Fruit fly (Drosophila melanogaster) whole organism, embryonic: ENCODE data around the gene CG10470.
A peak's percentile ranks its signal among the peaks of the same experiment; 100 is the strongest.

Source experiments
- Adf1 ChIP-seq: fragments of 200-800 bp; sonication (Bioruptor generic); IDR thresholded peaks from 2 replicates; pipeline ENCODE4 v1.3.6; 2022; ENCODE audit warnings: missing biosample characterization, missing genetic modification characterization
- Atf3 ChIP-seq: fragments of 200-800 bp; sonication (Bioruptor generic); optimal IDR thresholded peaks from 3 replicates; lab custom pipeline; 2016; ENCODE audit warnings: missing biosample characterization, missing genetic modification characterization
- Bgb ChIP-seq: fragments of 200-800 bp; sonication (Bioruptor generic); IDR thresholded peaks from 2 replicates; pipeline ENCODE4 v1.3.6; 2022; ENCODE audit warnings: missing biosample characterization, missing genetic modification characterization; ENCODE audit not compliant: partially characterized antibody
- CG10543 ChIP-seq: fragments of 200-800 bp; sonication (Bioruptor generic); optimal IDR thresholded peaks from 3 replicates; lab custom pipeline; 2017; ENCODE audit warnings: missing biosample characterization, mild to moderate bottlenecking, missing genetic modification characterization, moderate library complexity
- CG10959 ChIP-seq: fragments of 200-800 bp; sonication (Bioruptor generic); IDR thresholded peaks from 2 replicates; pipeline ENCODE4 v1.3.6; 2022; ENCODE audit warnings: missing biosample characterization, missing genetic modification characterization
- CG12659 ChIP-seq: fragments of 200-800 bp; sonication (Bioruptor generic); optimal IDR thresholded peaks from 3 replicates; lab custom pipeline; 2017; ENCODE audit warnings: mild to moderate bottlenecking, missing biosample characterization, missing genetic modification reagents, missing genetic modification characterization
- CG12744 ChIP-seq: fragments of 200-800 bp; sonication (Bioruptor generic); optimal IDR thresholded peaks from 2 replicates; lab custom pipeline; 2016; ENCODE audit warnings: missing biosample characterization, missing genetic modification characterization
- CG12942 ChIP-seq: fragments of 200-800 bp; sonication (Bioruptor generic); optimal IDR thresholded peaks from 3 replicates; lab custom pipeline; 2016; ENCODE audit warnings: missing biosample characterization, missing genetic modification characterization
- CG13123 ChIP-seq: fragments of 200-800 bp; sonication (Bioruptor generic); optimal IDR thresholded peaks from 2 replicates; lab custom pipeline; 2016; ENCODE audit warnings: missing biosample characterization, missing genetic modification characterization
- CG13894 ChIP-seq: fragments of 200-800 bp; sonication (Bioruptor generic); optimal IDR thresholded peaks from 3 replicates; lab custom pipeline; 2018; ENCODE audit warnings: missing biosample characterization, mild to moderate bottlenecking, missing genetic modification characterization, moderate library complexity
- CG14710 ChIP-seq: fragments of 200-800 bp; sonication (Bioruptor generic); optimal IDR thresholded peaks from 3 replicates; lab custom pipeline; 2019; ENCODE audit warnings: missing biosample characterization, mild to moderate bottlenecking, missing genetic modification characterization, moderate library complexity
- CG14860 ChIP-seq: fragments of 200-800 bp; sonication (Bioruptor generic); IDR thresholded peaks from 3 replicates; pipeline ENCODE4 v1.3.6; 2022; ENCODE audit warnings: missing biosample characterization, missing genetic modification characterization; ENCODE audit not compliant: partially characterized antibody
- CG15073 ChIP-seq: fragments of 200-800 bp; sonication (Bioruptor generic); optimal IDR thresholded peaks from 2 replicates; lab custom pipeline; 2016; ENCODE audit warnings: missing biosample characterization, missing genetic modification characterization
- CG15269 ChIP-seq: fragments of 200-800 bp; sonication (Bioruptor generic); optimal IDR thresholded peaks from 2 replicates; lab custom pipeline; 2018; ENCODE audit warnings: missing biosample characterization, mild to moderate bottlenecking, missing genetic modification characterization, moderate library complexity
- CG17361 ChIP-seq: fragments of 200-800 bp; sonication (Bioruptor generic); IDR thresholded peaks from 3 replicates; pipeline ENCODE4 v1.3.6; 2022; ENCODE audit warnings: missing biosample characterization, missing genetic modification characterization
- CG17829 ChIP-seq: fragments of 200-800 bp; optimal IDR thresholded peaks from 2 replicates; lab custom pipeline; 2019; ENCODE audit warnings: missing biosample characterization, mild to moderate bottlenecking, missing genetic modification characterization, moderate library complexity
- CG3281 ChIP-seq: fragments of 200-800 bp; sonication (Bioruptor generic); optimal IDR thresholded peaks from 3 replicates; lab custom pipeline; 2017; ENCODE audit warnings: missing biosample characterization, mild to moderate bottlenecking, missing genetic modification characterization
- CG33557 ChIP-seq: fragments of 200-800 bp; sonication (Bioruptor generic); optimal IDR thresholded peaks from 2 replicates; lab custom pipeline; 2019; ENCODE audit warnings: missing biosample characterization, mild to moderate bottlenecking, missing genetic modification characterization, moderate library complexity
- CG34376 ChIP-seq: fragments of 200-800 bp; sonication (Bioruptor generic); optimal IDR thresholded peaks from 2 replicates; lab custom pipeline; 2018; ENCODE audit warnings: missing biosample characterization, mild to moderate bottlenecking, missing genetic modification characterization
- CG3847 ChIP-seq: fragments of 200-800 bp; sonication (Bioruptor generic); IDR thresholded peaks from 2 replicates; pipeline ENCODE4 v1.3.6; 2022; ENCODE audit warnings: missing biosample characterization, missing genetic modification characterization
- CG4820 ChIP-seq: fragments of 200-800 bp; sonication (Bioruptor generic); optimal IDR thresholded peaks from 3 replicates; lab custom pipeline; 2016; ENCODE audit warnings: missing biosample characterization, missing genetic modification characterization
- CG6683 ChIP-seq: fragments of 200-800 bp; sonication (Bioruptor generic); optimal IDR thresholded peaks from 2 replicates; lab custom pipeline; 2017; ENCODE audit warnings: missing biosample characterization, mild to moderate bottlenecking, missing genetic modification characterization, missing genetic modification reagents
- CG6689 ChIP-seq: fragments of 200-800 bp; sonication (Bioruptor generic); IDR thresholded peaks from 2 replicates; pipeline ENCODE4 v1.3.6; 2022; ENCODE audit warnings: missing biosample characterization, missing genetic modification characterization
- CG8281 ChIP-seq: fragments of 200-800 bp; sonication (Bioruptor generic); optimal IDR thresholded peaks from 2 replicates; lab custom pipeline; 2018; ENCODE audit warnings: missing biosample characterization, mild to moderate bottlenecking, missing genetic modification characterization, moderate library complexity
- CG8388 ChIP-seq: fragments of 200-800 bp; sonication (Bioruptor generic); optimal IDR thresholded peaks from 2 replicates; lab custom pipeline; 2019; ENCODE audit warnings: missing biosample characterization, mild to moderate bottlenecking, missing genetic modification characterization, moderate library complexity
- CG9727 ChIP-seq: fragments of 200-800 bp; sonication (Bioruptor generic); optimal IDR thresholded peaks from 3 replicates; lab custom pipeline; 2017; ENCODE audit warnings: missing biosample characterization, mild to moderate bottlenecking, missing genetic modification characterization
- CG9797 ChIP-seq: fragments of 200-800 bp; sonication (Bioruptor generic); optimal IDR thresholded peaks from 3 replicates; lab custom pipeline; 2018; ENCODE audit warnings: missing biosample characterization, mild to moderate bottlenecking, missing genetic modification characterization
- Dp ChIP-seq: fragments of 200-800 bp; sonication (Bioruptor generic); optimal IDR thresholded peaks from 2 replicates; lab custom pipeline; 2018; ENCODE audit warnings: missing biosample characterization, mild to moderate bottlenecking, missing genetic modification characterization, moderate library complexity
- Fer2 ChIP-seq: fragments of 200-800 bp; sonication (Bioruptor generic); optimal IDR thresholded peaks from 2 replicates; lab custom pipeline; 2018; ENCODE audit warnings: missing biosample characterization, mild to moderate bottlenecking, missing genetic modification characterization, moderate library complexity
- HmgD ChIP-seq: fragments of 200-800 bp; sonication (Bioruptor generic); optimal IDR thresholded peaks from 3 replicates; lab custom pipeline; 2016; ENCODE audit warnings: missing biosample characterization, missing genetic modification characterization
- Max ChIP-seq: fragments of 200-800 bp; sonication (Bioruptor generic); optimal IDR thresholded peaks from 2 replicates; lab custom pipeline; 2016; ENCODE audit warnings: missing biosample characterization, mild to moderate bottlenecking, missing genetic modification characterization
- Nf-YA ChIP-seq: fragments of 200-800 bp; sonication (Bioruptor generic); IDR thresholded peaks from 2 replicates; pipeline ENCODE4 v1.3.6; 2022; ENCODE audit warnings: missing biosample characterization, missing genetic modification characterization
- Opbp ChIP-seq: fragments of 200-800 bp; sonication (Bioruptor generic); IDR thresholded peaks from 3 replicates; pipeline ENCODE4 v1.3.6; 2022; ENCODE audit warnings: missing biosample characterization, missing genetic modification characterization; ENCODE audit not compliant: partially characterized antibody
- Scr ChIP-seq: fragments of 200-800 bp; sonication (Bioruptor generic); IDR thresholded peaks from 2 replicates; pipeline ENCODE4 v1.3.6; 2022; ENCODE audit warnings: missing biosample characterization, missing genetic modification characterization; ENCODE audit not compliant: partially characterized antibody
- Stat92E ChIP-seq, 3 experiments: fragments of >200 bp in 2 of 3; fragments of 200-800 bp in 1 of 3; sonication (Bioruptor generic) in 1 of 3; optimal IDR thresholded peaks; 2 replicates each; lab custom pipeline; 2017 to 2019; ENCODE audit warnings: missing biosample characterization in 3 of 3, missing genetic modification characterization in 3 of 3, mild to moderate bottlenecking in 1 of 3, moderate library complexity in 1 of 3
- Vsx1 ChIP-seq: fragments of 200-800 bp; sonication (Bioruptor generic); optimal IDR thresholded peaks from 2 replicates; lab custom pipeline; 2017; ENCODE audit warnings: missing biosample characterization, mild to moderate bottlenecking, missing genetic modification characterization, missing genetic modification reagents
- ato ChIP-seq: fragments of 200-800 bp; sonication (Bioruptor generic); IDR thresholded peaks from 2 replicates; pipeline ENCODE4 v1.3.6; 2022; ENCODE audit warnings: missing biosample characterization, missing genetic modification characterization; ENCODE audit not compliant: partially characterized antibody
- dmrt11E ChIP-seq: fragments of 200-800 bp; sonication (Bioruptor generic); optimal IDR thresholded peaks from 3 replicates; lab custom pipeline; 2018; ENCODE audit warnings: missing biosample characterization, mild to moderate bottlenecking, missing genetic modification characterization, moderate library complexity
- dmrt99B ChIP-seq: fragments of 200-800 bp; sonication (Bioruptor generic); optimal IDR thresholded peaks from 2 replicates; lab custom pipeline; 2018; ENCODE audit warnings: missing biosample characterization, mild to moderate bottlenecking, missing genetic modification characterization, moderate library complexity
- eve ChIP-seq, 2 experiments: fragments of >200 bp; optimal IDR thresholded peaks; 2 replicates each; lab custom pipeline; 2017; ENCODE audit warnings: missing biosample characterization in 2 of 2, missing genetic modification characterization in 2 of 2
- luna ChIP-seq: fragments of 200-800 bp; sonication (Bioruptor generic); optimal IDR thresholded peaks from 2 replicates; lab custom pipeline; 2016; ENCODE audit warnings: missing biosample characterization, missing genetic modification characterization
- mirr ChIP-seq: fragments of 200-800 bp; sonication (Bioruptor generic); optimal IDR thresholded peaks from 3 replicates; lab custom pipeline; 2018; ENCODE audit warnings: missing biosample characterization, mild to moderate bottlenecking, missing genetic modification characterization
- mld ChIP-seq: fragments of 200-800 bp; sonication (Bioruptor generic); IDR thresholded peaks from 3 replicates; pipeline ENCODE4 v1.3.6; 2022; ENCODE audit warnings: missing biosample characterization, missing genetic modification characterization; ENCODE audit not compliant: partially characterized antibody
- nerfin-1 ChIP-seq: fragments of 200-800 bp; sonication (Bioruptor generic); optimal IDR thresholded peaks from 3 replicates; lab custom pipeline; 2019; ENCODE audit warnings: missing biosample characterization, mild to moderate bottlenecking, missing genetic modification characterization, moderate library complexity
- otp ChIP-seq: fragments of 200-800 bp; sonication (Bioruptor generic); IDR thresholded peaks from 3 replicates; pipeline ENCODE4, ENCODE4 v1.3.6; 2022; ENCODE audit warnings: missing biosample characterization, missing genetic modification characterization
- phol ChIP-seq: fragments of 200-800 bp; sonication (Bioruptor generic); optimal IDR thresholded peaks from 3 replicates; lab custom pipeline; 2018; ENCODE audit warnings: missing biosample characterization, mild to moderate bottlenecking, missing genetic modification characterization, moderate library complexity
- sisA ChIP-seq: fragments of 200-800 bp; sonication (Bioruptor generic); IDR thresholded peaks from 2 replicates; pipeline ENCODE4 v1.3.6; 2022; ENCODE audit warnings: missing biosample characterization, missing genetic modification characterization
- sug ChIP-seq: fragments of 200-800 bp; optimal IDR thresholded peaks from 2 replicates; lab custom pipeline; 2019; ENCODE audit warnings: missing biosample characterization, mild to moderate bottlenecking, missing genetic modification characterization, moderate library complexity
- wek ChIP-seq: fragments of 200-800 bp; sonication (Bioruptor generic); optimal IDR thresholded peaks from 3 replicates; lab custom pipeline; 2018; ENCODE audit warnings: missing biosample characterization, mild to moderate bottlenecking, missing genetic modification characterization, moderate library complexity
- zen2 ChIP-seq: fragments of 200-800 bp; sonication (Bioruptor generic); IDR thresholded peaks from 3 replicates; pipeline ENCODE4 v1.3.6; 2022; ENCODE audit warnings: missing biosample characterization, missing genetic modification characterization; ENCODE audit not compliant: partially characterized antibody

CG10470 gene

dm6 chr2L:19015628-19016027 lies 33.2 kb upstream of the CG10470 start (continued):
- no peak for TF ChIP-seq CG15269 (tag; lab: Kevin White, UChicago)
- TF ChIP-seq CG13894 (tag; lab: Kevin White, UChicago), result peak; percentile 49
- no peak for TF ChIP-seq dmrt99B (tag; lab: Kevin White, UChicago)
- TF ChIP-seq CG17829 (tag; lab: Kevin White, UChicago), result no peak
- TF ChIP-seq Stat92E (GFP tag; optimal IDR thresholded peaks at IDR 0.05; lab: Kevin White, UChicago), result no peak
- no peak for TF ChIP-seq dmrt11E
- TF ChIP-seq mld, result no peak
- no peak for TF ChIP-seq CG3281
- TF ChIP-seq eve (GFP tag; optimal IDR thresholded peaks at IDR 0.05; lab: Kevin White, UChicago), result no peak
- TF ChIP-seq Fer2 (tag; lab: Kevin White, UChicago), result no peak
- no peak for TF ChIP-seq CG34376 (GFP tag; lab: Kevin White, UChicago)
- no peak for TF ChIP-seq otp (GFP tag; lab: Robert Waterston, UW)
- no peak for TF ChIP-seq sug
- TF ChIP-seq CG12659 (GFP tag; lab: Kevin White, UChicago), result no peak
- no peak for TF ChIP-seq nerfin-1 (tag; lab: Kevin White, UChicago)
- no peak for TF ChIP-seq sisA (GFP tag; lab: Robert Waterston, UW)
- TF ChIP-seq mirr (GFP tag; lab: Kevin White, UChicago), result peak; percentile 37
- TF ChIP-seq CG10543 (GFP tag; lab: Kevin White, UChicago), result peak; percentile 66
- TF ChIP-seq CG10959, result no peak
- peak; percentile 34; the same call in 1 of the 3 replicates for TF ChIP-seq zen2 (GFP tag; lab: Robert Waterston, UW)
- no peak for TF ChIP-seq CG6683 (GFP tag; lab: Kevin White, UChicago)
- TF ChIP-seq Dp (GFP tag; lab: Kevin White, UChicago), result no peak
- TF ChIP-seq CG3847, result 0 out of 2 replicates have a peak, but pooled peaks have one; percentile 10
- TF ChIP-seq CG12744 (GFP tag; lab: Kevin White, UChicago), result no peak
- no peak for TF ChIP-seq CG9727 (GFP tag; lab: Kevin White, UChicago)
- TF ChIP-seq CG9797, result no peak
- no peak for TF ChIP-seq CG17361 (GFP tag; lab: Robert Waterston, UW)
- no peak for TF ChIP-seq phol
- TF ChIP-seq wek, result no peak
- no peak for TF ChIP-seq Bgb
- TF ChIP-seq CG14860 (GFP tag; lab: Robert Waterston, UW), result no peak
- TF ChIP-seq HmgD, result no peak
- TF ChIP-seq Nf-YA (GFP tag; lab: Robert Waterston, UW), result no peak
- TF ChIP-seq CG8388 (GFP tag; lab: Kevin White, UChicago), result no peak
- no peak for TF ChIP-seq CG8281 (tag; lab: Kevin White, UChicago)
- no peak for TF ChIP-seq CG14710 (tag; lab: Kevin White, UChicago)
- no peak for TF ChIP-seq Max (GFP tag; lab: Kevin White, UChicago)
- TF ChIP-seq CG15073 (GFP tag; lab: Kevin White, UChicago), result no peak
- TF ChIP-seq ato (GFP tag; lab: Robert Waterston, UW), result no peak
- no peak for TF ChIP-seq Vsx1 (GFP tag; lab: Kevin White, UChicago)
- TF ChIP-seq CG4820 (GFP tag; lab: Kevin White, UChicago), result no peak
- TF ChIP-seq CG6689 (GFP tag; lab: Robert Waterston, UW), result no peak
- peak; percentile 7; the same call in 1 of the 2 replicates for TF ChIP-seq Adf1 (GFP tag; lab: Robert Waterston, UW)
- TF ChIP-seq CG12942 (GFP tag; lab: Kevin White, UChicago), result no peak
- TF ChIP-seq Scr (GFP tag; lab: Robert Waterston, UW), result no peak
- TF ChIP-seq CG33557 (GFP tag; lab: Kevin White, UChicago), result no peak
- no peak for TF ChIP-seq luna (GFP tag; lab: Kevin White, UChicago)
- TF ChIP-seq Opbp, result no peak
- TF ChIP-seq Atf3 (GFP tag; lab: Kevin White, UChicago), result no peak
- TF ChIP-seq CG13123, result no peak
